Fruit fly (Drosophila melanogaster): ENCODE results near the gene Edc3.

Gene Edc3

DNA sequence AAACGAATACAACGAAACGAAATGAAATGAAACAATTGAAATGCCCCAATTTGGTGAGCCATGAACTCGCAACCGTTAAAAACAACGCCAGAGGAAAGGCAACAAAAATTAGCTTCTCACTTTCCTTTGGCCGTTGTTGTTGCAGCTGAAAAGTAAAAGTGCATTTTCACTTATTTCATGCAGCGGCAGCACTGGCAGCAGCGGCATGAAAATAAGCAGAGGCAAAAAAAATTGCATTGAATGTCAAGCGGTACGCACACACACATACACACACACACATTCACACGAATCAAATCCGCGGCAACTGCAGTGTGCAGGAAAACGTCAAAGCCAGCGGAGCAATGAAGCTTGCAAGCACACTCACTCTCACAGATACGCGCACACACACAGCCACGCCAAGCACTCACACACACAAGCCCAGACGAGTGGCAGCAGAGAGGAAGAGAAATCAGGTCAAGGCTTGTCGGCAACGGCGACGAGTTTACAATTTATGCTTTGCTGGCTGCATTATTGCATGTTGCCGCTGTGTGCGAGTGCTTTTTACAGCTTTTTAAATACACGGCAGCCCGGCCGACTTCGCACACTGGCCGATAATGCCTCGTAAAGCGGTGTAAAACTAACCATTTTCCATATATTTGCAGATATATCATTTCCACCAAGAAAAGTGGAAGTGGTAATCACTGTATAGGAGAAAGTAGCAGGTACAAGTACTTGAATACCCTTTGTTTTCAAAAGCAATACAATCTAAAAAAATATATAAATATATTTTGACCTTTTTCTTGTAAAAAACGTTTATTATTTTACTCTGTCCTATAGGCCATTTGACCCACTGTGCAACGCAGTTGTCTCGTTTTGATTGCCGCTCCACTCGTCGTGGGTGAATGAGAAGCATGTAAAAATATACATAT is 36.9 kb upstream of the Edc3 start (continued):
- TF ChIP-seq dan (GFP tag; IDR thresholded peaks at IDR 0.05) (no peak), z (GFP tag; IDR thresholded peaks at IDR 0.05) (no peak), Meics (GFP tag; optimal IDR thresholded peaks at IDR 0.05) (peak; percentile 62), ind (GFP tag; optimal IDR thresholded peaks at IDR 0.05) (peak; percentile 62), mld (GFP tag; IDR thresholded peaks at IDR 0.05; ENCODE audit: partially characterized antibody) (no peak), CG6175 (GFP tag; IDR thresholded peaks at IDR 0.05) (0 out of 3 replicates have a peak, but pooled peaks have one; percentile 30), CG5953 (GFP tag; IDR thresholded peaks at IDR 0.05) (peak; percentile 71; the same call in 1 of the 2 replicates), CG18764 (GFP tag; optimal IDR thresholded peaks at IDR 0.05) (peak; percentile 29), CG2120 (GFP tag; optimal IDR thresholded peaks at IDR 0.05) (no peak), fd3F (GFP tag; optimal IDR thresholded peaks at IDR 0.05) (peak; percentile 30), Aef1 (GFP tag; IDR thresholded peaks at IDR 0.05) (peak; percentile 52; the same call in 2 of the 3 replicates), CG17912 (GFP tag; optimal IDR thresholded peaks at IDR 0.05) (peak; percentile 6), Awh (GFP tag; IDR thresholded peaks at IDR 0.05) (peak; percentile 83), cad (GFP tag; optimal IDR thresholded peaks at IDR 0.05) (no peak), CG10431 (GFP tag; optimal IDR thresholded peaks at IDR 0.05) (peak; percentile 44), NC2β (GFP tag; optimal IDR thresholded peaks at IDR 0.05) (no peak), CG8281 (tag; optimal IDR thresholded peaks at IDR 0.05) (peak; percentile 55), gsb-n (tag; optimal IDR thresholded peaks at IDR 0.05) (peak; percentile 79), repo (GFP tag; optimal IDR thresholded peaks at IDR 0.05) (no peak), CHES-1-like (GFP tag; optimal IDR thresholded peaks at IDR 0.05) (no peak), BtbVII (GFP tag; optimal IDR thresholded peaks at IDR 0.05) (peak; percentile 59), CG15479 (GFP tag; optimal IDR thresholded peaks at IDR 0.05) (no peak), ewg (GFP tag; optimal IDR thresholded peaks at IDR 0.05) (peak; percentile 85), CG4404 (GFP tag; IDR thresholded peaks at IDR 0.05) (no peak), abd-A (tag; optimal IDR thresholded peaks at IDR 0.05) (peak; percentile 22), CG16815 (GFP tag; optimal IDR thresholded peaks at IDR 0.05) (peak; percentile 20), CG12769 (tag; optimal IDR thresholded peaks at IDR 0.05) (peak; percentile 55), CG4424 (GFP tag; optimal IDR thresholded peaks at IDR 0.05) (peak; percentile 83), pan (optimal IDR thresholded peaks at IDR 0.05) (no peak), pan (GFP tag; optimal IDR thresholded peaks at IDR 0.05 in 1 of 2, IDR thresholded peaks at IDR 0.05 in 1 of 2) (peak in 1 of 2 experiments; percentile 78), Atf-2 (GFP tag; optimal IDR thresholded peaks at IDR 0.05) (no peak), zfh2 (GFP tag; optimal IDR thresholded peaks at IDR 0.05) (no peak), CG6854 (GFP tag; optimal IDR thresholded peaks at IDR 0.05) (peak; percentile 17), Lpt (GFP tag; optimal IDR thresholded peaks at IDR 0.05) (no peak), CG13894 (tag; optimal IDR thresholded peaks at IDR 0.05) (no peak), Doc3 (GFP tag; IDR thresholded peaks at IDR 0.05; ENCODE audit: partially characterized antibody) (no peak), row (GFP tag; IDR thresholded peaks at IDR 0.05) (peak; percentile 87), CG16863 (GFP tag; optimal IDR thresholded peaks at IDR 0.05) (peak; percentile 9), CG17829 (tag; optimal IDR thresholded peaks at IDR 0.05) (peak; percentile 69), CG10654 (GFP tag; optimal IDR thresholded peaks at IDR 0.05) (peak; percentile 62), CG18619 (GFP tag; optimal IDR thresholded peaks at IDR 0.05) (peak; percentile 62), CG11247 (GFP tag; IDR thresholded peaks at IDR 0.05) (no peak), Opbp (GFP tag; IDR thresholded peaks at IDR 0.05; ENCODE audit: partially characterized antibody) (no peak), H2.0 (GFP tag; IDR thresholded peaks at IDR 0.05) (peak; percentile 57), Sry-β (GFP tag; optimal IDR thresholded peaks at IDR 0.05) (peak; percentile 18), danr (GFP tag; IDR thresholded peaks at IDR 0.05) (peak; percentile 53; the same call in 1 of the 2 replicates), CG2199 (GFP tag; IDR thresholded peaks at IDR 0.05) (0 out of 3 replicates have a peak, but pooled peaks have one; percentile 56), E2f1 (GFP tag; IDR thresholded peaks at IDR 0.05) (peak; percentile 64), gcm2 (GFP tag; optimal IDR thresholded peaks at IDR 0.05) (no peak)
